Worm (Caenorhabditis elegans) whole organism, L1 larva: Measurements from ENCODE around the gene slc-17.1.
A peak's percentile ranks its signal among the peaks of the same experiment; 100 is the strongest.

Experiments used
- C34B4.2 ChIP-seq: sonication (generic microtip); optimal IDR thresholded peaks from 2 replicates; lab custom pipeline; 2017; ENCODE audit warnings: mild to moderate bottlenecking, missing genetic modification characterization, missing compliant biosample characterization
- alr-1 ChIP-seq: fragments of 200-800 bp; sonication (Bioruptor generic); optimal IDR thresholded peaks from 2 replicates; lab custom pipeline; 2018; ENCODE audit warnings: borderline replicate concordance, mild to moderate bottlenecking, missing genetic modification characterization, missing compliant biosample characterization
- ama-1 ChIP-seq: fragments of 150-350 bp; optimal IDR thresholded peaks from 2 replicates; lab custom pipeline; 2014
- efl-1 ChIP-seq, 4 experiments: fragments of 150-350 bp; optimal IDR thresholded peaks in 3 of 4; peaks in 1 of 4; 1 replicate in 1 of 4; 2 replicates in 3 of 4; lab custom pipeline; 2014; ENCODE audit warnings: missing biosample characterization in 2 of 4, missing genetic modification characterization in 2 of 4, missing genetic modification reagents in 2 of 4
- fkh-10 ChIP-seq: sonication (generic microtip); optimal IDR thresholded peaks from 2 replicates; lab custom pipeline; 2017; ENCODE audit warnings: missing biosample characterization, missing genetic modification reagents, missing genetic modification characterization
- hlh-17 ChIP-seq: fragments of 200-800 bp; sonication (Bioruptor generic); optimal IDR thresholded peaks from 2 replicates; lab custom pipeline; 2018; ENCODE audit warnings: missing genetic modification characterization, mild to moderate bottlenecking, missing compliant biosample characterization, moderate library complexity, borderline replicate concordance
- hpl-2 ChIP-seq: fragments of 150-350 bp; optimal IDR thresholded peaks from 2 replicates; lab custom pipeline; 2014; ENCODE audit warnings: missing biosample characterization, missing genetic modification reagents, missing genetic modification characterization
- lin-15B ChIP-seq: fragments of 150-350 bp; sonication (generic microtip); optimal IDR thresholded peaks from 3 replicates; lab custom pipeline; 2014; ENCODE audit warnings: missing biosample characterization, missing genetic modification characterization
- mab-9 ChIP-seq: fragments of 200-800 bp; sonication (Bioruptor generic); IDR thresholded peaks from 2 replicates; pipeline ENCODE4 v1.3.6; 2022; ENCODE audit warnings: missing genetic modification reagents, missing genetic modification characterization, missing compliant biosample characterization
- mef-2 ChIP-seq: fragments of 150-350 bp; optimal IDR thresholded peaks from 2 replicates; lab custom pipeline; 2014; ENCODE audit warnings: missing biosample characterization, missing genetic modification characterization
- nhr-77 ChIP-seq: fragments of 150-350 bp; optimal IDR thresholded peaks from 2 replicates; lab custom pipeline; 2014; ENCODE audit warnings: missing biosample characterization, missing genetic modification characterization
- pax-3 ChIP-seq: fragments of 200-800 bp; sonication (Bioruptor generic); optimal IDR thresholded peaks from 2 replicates; lab custom pipeline; 2018; ENCODE audit warnings: mild to moderate bottlenecking, missing genetic modification characterization, moderate library complexity, missing compliant biosample characterization
- pqm-1 ChIP-seq: sonication (generic microtip); optimal IDR thresholded peaks from 3 replicates; lab custom pipeline; 2017; ENCODE audit warnings: missing biosample characterization, missing genetic modification characterization
- sox-4 ChIP-seq: sonication (generic microtip); optimal IDR thresholded peaks from 2 replicates; lab custom pipeline; 2016; ENCODE audit warnings: missing genetic modification characterization, missing compliant biosample characterization
- swsn-7 ChIP-seq: sonication (generic microtip); optimal IDR thresholded peaks from 2 replicates; lab custom pipeline; 2016; ENCODE audit warnings: missing genetic modification characterization, missing compliant biosample characterization
- unc-86 ChIP-seq: sonication (generic microtip); optimal IDR thresholded peaks from 2 replicates; lab custom pipeline; 2016; ENCODE audit warnings: missing genetic modification characterization, missing compliant biosample characterization
- vab-15 ChIP-seq: sonication (generic microtip); optimal IDR thresholded peaks from 2 replicates; lab custom pipeline; 2017; ENCODE audit warnings: missing genotype, mild to moderate bottlenecking, missing genetic modification characterization, missing compliant biosample characterization
- ztf-11 ChIP-seq, 2 experiments: sonication (generic microtip); optimal IDR thresholded peaks; 2 replicates each; lab custom pipeline; 2016 to 2017; ENCODE audit warnings: missing genetic modification characterization in 2 of 2, missing biosample characterization in 1 of 2, missing compliant biosample characterization in 1 of 2
- ztf-4 ChIP-seq: fragments of 150-350 bp; optimal IDR thresholded peaks from 2 replicates; lab custom pipeline; 2014; ENCODE audit warnings: missing biosample characterization, missing genetic modification characterization

The slc-17.1 gene

DNA sequence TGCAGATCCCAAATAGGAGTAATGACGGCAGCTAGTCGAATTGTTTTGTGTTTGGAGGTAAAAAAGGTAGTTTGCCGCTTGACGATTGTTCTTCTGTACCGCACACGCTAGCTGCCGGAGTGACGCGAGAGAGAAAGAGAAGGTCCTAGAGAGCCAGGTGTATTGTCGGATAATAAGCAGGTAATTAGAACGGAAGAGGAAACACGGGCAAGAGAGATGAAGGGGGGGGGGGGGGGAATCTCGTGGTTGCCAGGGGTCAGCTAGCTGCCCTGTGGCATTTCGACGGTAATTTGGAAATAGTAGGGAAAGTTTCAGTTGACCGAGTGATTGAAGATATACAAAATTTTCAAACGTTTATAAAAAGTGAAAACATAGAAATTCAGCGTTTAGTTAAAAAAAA, 50.8 kb downstream of the slc-17.1 start, which contains the start of gene crb-1:
Gene crb-1, minus strand, starts transcription at position 147 of the 400 bp plus-strand sequence.
- TF ChIP-seq ztf-11 (tag; optimal IDR thresholded peaks at IDR 0.05; lab: Kevin White, UChicago) (no peak), swsn-7 (tag; lab: Kevin White, UChicago) (no peak), mab-9 (GFP tag; lab: Robert Waterston, UW) (no peak), hpl-2 (no peak), pax-3 (tag; lab: Kevin White, UChicago) (no peak), ztf-4 (no peak), mef-2 (tag; lab: Kevin White, UChicago) (no peak), efl-1 (optimal IDR thresholded peaks at IDR 0.05; lab: Kevin White, UChicago) (no peak), efl-1 (GFP tag; optimal IDR thresholded peaks at IDR 0.05 in 1 of 2; lab: Kevin White, UChicago) (no peak), hlh-17 (no peak), alr-1 (tag; lab: Kevin White, UChicago) (no peak), sox-4 (tag; lab: Kevin White, UChicago) (no peak), lin-15B (tag; lab: Kevin White, UChicago) (no peak), unc-86 (tag; lab: Kevin White, UChicago) (no peak), C34B4.2 (tag; lab: Kevin White, UChicago) (no peak), pqm-1 (tag; lab: Kevin White, UChicago) (no peak), fkh-10 (GFP tag; lab: Kevin White, UChicago) (no peak), nhr-77 (tag; lab: Kevin White, UChicago) (no peak)

DNA sequence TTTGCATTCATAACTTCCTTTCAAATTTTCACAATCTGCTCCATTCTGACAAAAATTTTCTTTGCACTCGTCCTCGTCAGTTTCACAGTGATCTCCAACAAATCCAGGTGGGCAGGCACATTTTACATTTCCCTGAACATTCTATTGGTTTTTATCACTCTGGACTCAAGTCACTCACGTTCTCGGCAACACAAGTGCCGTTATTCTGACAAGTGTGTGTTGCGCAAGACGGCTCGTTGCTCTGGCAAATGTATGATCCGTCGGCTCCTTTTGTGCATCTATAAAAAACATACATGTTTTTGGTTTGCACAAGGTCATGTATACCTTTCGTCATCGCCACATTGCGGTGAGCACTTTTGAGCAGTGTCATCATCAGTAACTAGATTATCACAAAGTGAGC, 52.1 kb downstream of the slc-17.1 start:
- TF ChIP-seq vab-15 (tag; lab: Kevin White, UChicago) (no peak), efl-1 (optimal IDR thresholded peaks at IDR 0.05; lab: Kevin White, UChicago) (no peak), efl-1 (GFP tag; optimal IDR thresholded peaks at IDR 0.05 in 1 of 2; lab: Kevin White, UChicago) (peak in 1 of 2 experiments; percentile 91), alr-1 (tag; lab: Kevin White, UChicago) (no peak), ama-1 (lab: Kevin White, UChicago) (no peak)
